Fruit fly (Drosophila melanogaster): ENCODE data around the gene Nlg3.

Nlg3 gene

DNA sequence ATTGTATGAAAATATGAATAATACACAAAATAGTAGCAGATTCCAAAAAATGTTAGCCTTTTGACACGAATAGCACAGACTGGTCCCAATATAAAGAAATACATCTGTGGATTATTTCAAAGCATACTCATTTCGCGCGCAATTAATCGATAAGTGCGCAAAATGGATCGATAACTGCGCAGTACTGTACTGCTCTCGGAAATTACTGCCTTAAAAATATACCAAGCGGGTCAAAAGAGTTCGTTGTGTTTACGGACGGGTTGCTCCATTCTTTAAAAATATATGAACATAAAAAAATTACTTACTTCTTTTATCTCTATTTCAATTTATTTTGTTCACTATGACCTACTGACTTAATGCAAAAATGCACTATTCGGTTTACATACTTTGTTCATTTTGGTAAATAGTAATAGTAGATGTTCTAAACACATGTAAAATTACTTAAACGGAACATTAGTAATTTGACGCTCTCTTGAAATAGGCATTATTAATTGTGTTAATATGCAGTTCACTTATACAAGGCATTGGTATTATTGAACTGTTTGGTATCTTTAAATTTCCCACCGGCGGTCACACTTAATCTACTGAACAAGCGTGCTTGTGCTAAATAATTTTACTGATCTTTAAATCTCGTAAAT lies 108.9 kb downstream of the Nlg3 start, which contains the start of the genes Rtnl2 and alphaTub84D (continued):
- TF ChIP-seq Lpt (GFP tag; optimal IDR thresholded peaks at IDR 0.05) (no peak), Ets97D (GFP tag; optimal IDR thresholded peaks at IDR 0.05) (peak; percentile 13), Sry-δ (GFP tag; optimal IDR thresholded peaks at IDR 0.05) (peak; percentile 19), dm (GFP tag; optimal IDR thresholded peaks at IDR 0.05) (peak; percentile 29), Jarid2 (GFP tag; optimal IDR thresholded peaks at IDR 0.05) (no peak), Chrac-16 (GFP tag; optimal IDR thresholded peaks at IDR 0.05) (no peak), BEAF-32 (GFP tag; optimal IDR thresholded peaks at IDR 0.05) (peak; percentile 49), CG7357 (GFP tag; IDR thresholded peaks at IDR 0.05) (no peak), Scr (GFP tag; IDR thresholded peaks at IDR 0.05; ENCODE audit: partially characterized antibody) (no peak), HLH4C (GFP tag; IDR thresholded peaks at IDR 0.05; ENCODE audit: partially characterized antibody) (0 out of 3 replicates have a peak, but pooled peaks have one; percentile 22)

- TF ChIP-seq TFAM (GFP tag; optimal IDR thresholded peaks at IDR 0.05), result no peak
- no peak for TF ChIP-seq CG8765 (GFP tag; IDR thresholded peaks at IDR 0.05)
- TF ChIP-seq lmd (GFP tag; IDR thresholded peaks at IDR 0.05), result no peak
- TF ChIP-seq chn (GFP tag; optimal IDR thresholded peaks at IDR 0.05), result no peak
- no peak for TF ChIP-seq ATbp (GFP tag; optimal IDR thresholded peaks at IDR 0.05)
- no peak for TF ChIP-seq fu2 (GFP tag; optimal IDR thresholded peaks at IDR 0.05)
- TF ChIP-seq BEAF-32 (GFP tag; optimal IDR thresholded peaks at IDR 0.05), result no peak
- no peak for TF ChIP-seq NFAT (GFP tag; IDR thresholded peaks at IDR 0.05)
- no peak for TF ChIP-seq CG17568 (GFP tag; optimal IDR thresholded peaks at IDR 0.05)
- TF ChIP-seq prd (optimal IDR thresholded peaks at IDR 0.05), result no peak
- TF ChIP-seq prd (GFP tag; IDR thresholded peaks at IDR 0.05), result no peak
- no peak for TF ChIP-seq Hr78 (GFP tag; optimal IDR thresholded peaks at IDR 0.05)
- no peak for TF ChIP-seq scrt (GFP tag; optimal IDR thresholded peaks at IDR 0.05)
- no peak for TF ChIP-seq CG11723 (GFP tag; optimal IDR thresholded peaks at IDR 0.05)
- no peak for TF ChIP-seq CG1529 (GFP tag; optimal IDR thresholded peaks at IDR 0.05)
- TF ChIP-seq H2.0 (GFP tag; IDR thresholded peaks at IDR 0.05), result no peak
- no peak for TF ChIP-seq chinmo (GFP tag; IDR thresholded peaks at IDR 0.05; ENCODE audit: partially characterized antibody)
- TF ChIP-seq bowl (GFP tag; IDR thresholded peaks at IDR 0.05), result no peak
- TF ChIP-seq Fer3 (tag; optimal IDR thresholded peaks at IDR 0.05), result no peak
- TF ChIP-seq grn (GFP tag; optimal IDR thresholded peaks at IDR 0.05), result no peak
Observed at dm6 chr3R:7528677-7529076, 110.6 kb downstream of the Nlg3 start, which contains the start of gene alpha-Est6. Gene alpha-Est6 (minus strand): TSS chr3R:7528777.

dm6 chr3R:7524160-7524559 lies 115.1 kb downstream of the Nlg3 start:
- TF ChIP-seq unpg (GFP tag; optimal IDR thresholded peaks at IDR 0.05) (peak; percentile 18), CG10543 (GFP tag; optimal IDR thresholded peaks at IDR 0.05) (peak; percentile 58), dati (GFP tag; IDR thresholded peaks at IDR 0.05) (no peak), scrt (GFP tag; optimal IDR thresholded peaks at IDR 0.05) (peak; percentile 8), Oli (tag; optimal IDR thresholded peaks at IDR 0.05) (no peak), Bdp1 (GFP tag; optimal IDR thresholded peaks at IDR 0.05) (no peak), CG13894 (tag; optimal IDR thresholded peaks at IDR 0.05) (peak; percentile 86), lab (GFP tag; optimal IDR thresholded peaks at IDR 0.05) (peak; percentile 59), E2f2 (GFP tag; IDR thresholded peaks at IDR 0.05) (no peak), CG10147 (GFP tag; optimal IDR thresholded peaks at IDR 0.05) (peak; percentile 10), sd (tag; optimal IDR thresholded peaks at IDR 0.05) (no peak), Gsc (GFP tag; IDR thresholded peaks at IDR 0.05) (no peak), CG17361 (GFP tag; IDR thresholded peaks at IDR 0.05) (no peak), CG6791 (GFP tag; IDR thresholded peaks at IDR 0.05; ENCODE audit: partially characterized antibody) (no peak), nom (GFP tag; optimal IDR thresholded peaks at IDR 0.05) (no peak), Hand (GFP tag; optimal IDR thresholded peaks at IDR 0.05) (no peak), peb (GFP tag; IDR thresholded peaks at IDR 0.05) (no peak), Fer1 (GFP tag; optimal IDR thresholded peaks at IDR 0.05) (peak; percentile 43), bigmax (GFP tag; optimal IDR thresholded peaks at IDR 0.05) (no peak), gem (tag; optimal IDR thresholded peaks at IDR 0.05) (no peak)

Data from whole organism, embryonic.